Worm (Caenorhabditis elegans): ENCODE measurements around the gene mob-1.

Gene mob-1

DNA sequence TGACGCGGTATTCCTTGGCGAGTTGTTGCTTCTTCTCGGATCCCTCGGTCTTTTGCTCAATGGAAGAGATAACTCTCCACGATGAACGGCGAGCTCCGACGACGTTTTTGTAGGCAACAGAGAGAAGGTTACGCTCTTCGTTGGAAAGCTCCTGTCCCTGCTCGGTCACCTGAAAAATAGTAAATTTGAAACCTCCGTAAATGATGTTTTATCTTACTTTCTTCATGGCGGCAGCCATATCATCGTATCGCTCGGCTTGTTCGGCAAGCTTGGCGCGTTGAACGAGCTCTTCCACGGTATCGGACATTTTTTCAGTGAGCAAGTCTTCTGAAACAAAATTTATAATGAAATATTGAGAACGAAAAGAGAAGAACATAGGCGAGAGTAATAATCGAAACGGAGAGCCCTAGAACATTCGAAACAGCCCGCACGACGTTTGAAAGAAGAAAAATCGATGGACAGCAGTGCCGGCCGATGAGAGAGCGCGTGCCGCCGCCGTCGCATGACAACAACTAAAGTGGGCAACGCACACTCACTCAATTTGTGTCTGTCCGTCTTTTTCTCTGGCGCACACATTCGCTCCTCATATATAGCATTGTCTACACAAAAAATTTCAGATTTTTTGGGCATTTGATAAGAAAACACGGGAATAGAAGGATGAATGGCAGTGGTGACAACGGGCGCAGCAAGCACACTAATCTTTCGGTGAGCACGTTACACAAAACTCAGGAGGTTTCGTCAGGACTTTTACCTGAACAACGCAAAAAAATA is 38.6 kb upstream of the mob-1 start, which contains the start of the genes par-5 and M117.3 (continued):
- TF ChIP-seq attf-3 (GFP tag; conservative IDR thresholded peaks at IDR 0.05) (0 out of 2 replicates have a peak, but pooled peaks have one; percentile 8), nhr-120 (GFP tag; IDR thresholded peaks at IDR 0.05) (no peak), madf-10 (tag; optimal IDR thresholded peaks at IDR 0.05) (peak; percentile 64), mcd-1 (GFP tag; IDR thresholded peaks at IDR 0.05) (peak; percentile 58), zfh-2 (GFP tag; conservative IDR thresholded peaks at IDR 0.05) (peak; percentile 85), F57C9.4 (tag; optimal IDR thresholded peaks at IDR 0.05) (no peak), lir-1 (GFP tag; conservative IDR thresholded peaks at IDR 0.05) (peak; percentile 51; the same call in 1 of the 2 replicates), rcor-1 (GFP tag; IDR thresholded peaks at IDR 0.05) (peak; percentile 57), him-1 (tag; optimal IDR thresholded peaks at IDR 0.05) (no peak), C06A6.2 (GFP tag; conservative IDR thresholded peaks at IDR 0.05) (peak; percentile 60; the same call in 1 of the 2 replicates), lin-26 (GFP tag; IDR thresholded peaks at IDR 0.05) (peak; percentile 68; the same call in 1 of the 2 replicates), ztf-18 (tag; optimal IDR thresholded peaks at IDR 0.05) (peak; percentile 55), nfyb-1 (GFP tag; IDR thresholded peaks at IDR 0.05) (peak; percentile 90), B0019.2 (GFP tag; conservative IDR thresholded peaks at IDR 0.05) (peak; percentile 40; the same call in 1 of the 2 replicates), unc-130 (GFP tag; optimal IDR thresholded peaks at IDR 0.05) (no peak), attf-5 (GFP tag; optimal IDR thresholded peaks at IDR 0.05) (peak; percentile 88), ztf-22 (GFP tag; optimal IDR thresholded peaks at IDR 0.05) (peak; percentile 16), F52B5.7 (tag; optimal IDR thresholded peaks at IDR 0.05) (peak; percentile 26), Y95B8A.8 (GFP tag; IDR thresholded peaks at IDR 0.05) (peak; percentile 55; the same call in 1 of the 2 replicates), madf-3 (GFP tag; IDR thresholded peaks at IDR 0.05) (no peak; the same call in 1 of the 2 replicates), chd-7 (tag; optimal IDR thresholded peaks at IDR 0.05) (peak; percentile 53), somi-1 (GFP tag; optimal IDR thresholded peaks at IDR 0.05) (peak; percentile 52), F22D6.2 (tag; optimal IDR thresholded peaks at IDR 0.05) (peak; percentile 19), K12H6.12 (tag; optimal IDR thresholded peaks at IDR 0.05) (peak; percentile 76), T07F8.4 (tag; optimal IDR thresholded peaks at IDR 0.05) (peak; percentile 73), hmg-1.2 (GFP tag; IDR thresholded peaks at IDR 0.05) (peak; percentile 62; the same call in 1 of the 2 replicates), rpc-1 (optimal IDR thresholded peaks at IDR 0.05) (no peak), rpc-1 (tag; optimal IDR thresholded peaks at IDR 0.05) (no peak), die-1 (tag; optimal IDR thresholded peaks at IDR 0.05) (peak; percentile 14), D2030.7 (GFP tag; IDR thresholded peaks at IDR 0.05) (peak; percentile 11; the same call in 1 of the 2 replicates)

DNA sequence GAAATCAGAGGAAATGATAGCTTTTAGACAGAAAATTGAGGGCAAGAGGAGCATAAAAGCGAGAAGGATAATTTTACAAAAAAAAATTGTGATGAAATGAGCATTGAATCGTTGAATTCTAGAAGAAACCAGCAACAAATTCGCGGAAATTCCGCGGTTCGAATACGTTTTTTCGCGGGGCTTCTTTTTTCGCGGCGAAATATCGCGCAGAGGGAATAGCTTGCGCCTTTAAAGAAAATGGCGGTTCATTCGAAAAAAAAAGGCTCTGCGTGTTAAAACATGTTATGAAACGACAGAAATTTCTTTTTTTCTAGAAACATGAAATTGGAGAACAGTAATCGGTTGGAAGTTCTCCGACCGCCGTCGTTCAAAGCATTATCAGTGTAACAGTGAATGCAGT is 37.9 kb upstream of the mob-1 start:
- no peak for TF ChIP-seq ceh-79 (tag; optimal IDR thresholded peaks at IDR 0.05)
- 0 out of 2 replicates have a peak, but pooled peaks have one; percentile 29 for TF ChIP-seq lir-1 (GFP tag; conservative IDR thresholded peaks at IDR 0.05)
- no peak for TF ChIP-seq nfya-2 (GFP tag; IDR thresholded peaks at IDR 0.05)
- no peak for TF ChIP-seq B0035.1 (tag; optimal IDR thresholded peaks at IDR 0.05)
- no peak for TF ChIP-seq ceh-58 (GFP tag; IDR thresholded peaks at IDR 0.05)
- no peak for TF ChIP-seq him-1 (tag; optimal IDR thresholded peaks at IDR 0.05)
- no peak for TF ChIP-seq Y56A3A.18 (GFP tag; IDR thresholded peaks at IDR 0.05)
- peak; percentile 51; the same call in 1 of the 2 replicates for TF ChIP-seq ceh-100 (GFP tag; IDR thresholded peaks at IDR 0.05)
- TF ChIP-seq fkh-3 (tag; optimal IDR thresholded peaks at IDR 0.05): no peak
- TF ChIP-seq lsl-1 (GFP tag; optimal IDR thresholded peaks at IDR 0.05): peak; percentile 73
- TF ChIP-seq unc-130 (GFP tag; optimal IDR thresholded peaks at IDR 0.05): peak; percentile 36
- TF ChIP-seq cebp-2 (GFP tag; IDR thresholded peaks at IDR 0.05): no peak
- TF ChIP-seq madf-8 (GFP tag; conservative IDR thresholded peaks at IDR 0.05): peak; percentile 90
- TF ChIP-seq D2030.7 (GFP tag; IDR thresholded peaks at IDR 0.05): peak; percentile 95
- peak; percentile 8; the same call in 1 of the 2 replicates for TF ChIP-seq Y53G8AR.9 (GFP tag; conservative IDR thresholded peaks at IDR 0.05)
- peak; percentile 85 for TF ChIP-seq Y95B8A.8 (GFP tag; IDR thresholded peaks at IDR 0.05)
- peak; percentile 61 for TF ChIP-seq F23B12.7 (tag; optimal IDR thresholded peaks at IDR 0.05; ENCODE audit: insufficient read depth)
- TF ChIP-seq nhr-179 (tag; optimal IDR thresholded peaks at IDR 0.05): no peak
- no peak for TF ChIP-seq tbp1 (GFP tag; optimal IDR thresholded peaks at IDR 0.05)
- TF ChIP-seq hlh-26 (GFP tag; conservative IDR thresholded peaks at IDR 0.05): no peak
- peak in 2 of 3 experiments; percentile 42 to 61 for TF ChIP-seq lin-35 (GFP tag; optimal IDR thresholded peaks at IDR 0.05)
- TF ChIP-seq let-607 (tag; optimal IDR thresholded peaks at IDR 0.05): no peak
- TF ChIP-seq K12H6.12 (tag; optimal IDR thresholded peaks at IDR 0.05): no peak
